Worm (Caenorhabditis elegans): ENCODE results near the gene K12H6.4.

- no peak for TF ChIP-seq nhr-43 (tag; optimal IDR thresholded peaks at IDR 0.05; ENCODE audit: poor library complexity, severe bottlenecking)
- no peak for TF ChIP-seq nhr-237 (tag; optimal IDR thresholded peaks at IDR 0.05)
- no peak for TF ChIP-seq elt-1 (tag; optimal IDR thresholded peaks at IDR 0.05)
- no peak for TF ChIP-seq zag-1 (tag; optimal IDR thresholded peaks at IDR 0.05)
- TF ChIP-seq pha-4 (tag; optimal IDR thresholded peaks at IDR 0.05) = no peak
- TF ChIP-seq ama-1 (optimal IDR thresholded peaks at IDR 0.05) = no peak
- no peak for TF ChIP-seq sea-2 (GFP tag; optimal IDR thresholded peaks at IDR 0.05)
- TF ChIP-seq hmg-11 (tag; optimal IDR thresholded peaks at IDR 0.05) = no peak
- TF ChIP-seq unc-62 (GFP tag; optimal IDR thresholded peaks at IDR 0.05) = no peak
- no peak for TF ChIP-seq eor-1 (tag; optimal IDR thresholded peaks at IDR 0.05)
- no peak for TF ChIP-seq nfya-1 (tag; optimal IDR thresholded peaks at IDR 0.05; ENCODE audit: insufficient read depth)
- no peak for TF ChIP-seq nhr-76 (tag; optimal IDR thresholded peaks at IDR 0.05)
- no peak for TF ChIP-seq nhr-28 (tag; optimal IDR thresholded peaks at IDR 0.05)
These were observed 22.3 kb downstream of the K12H6.4 start for ce11 chrII:2801764-2802163.

Data from whole organism, L3 larva.